Fruit fly (Drosophila melanogaster): ENCODE data around the gene pb.

The pb gene

dm6 chr3R:6696221-6696749 is 45.6 kb downstream of the pb start, which contains the start of gene Ccp84Ac:
Gene Ccp84Ac, minus strand, starts transcription at chr3R:6696271.
- TF ChIP-seq acj6 (GFP tag; optimal IDR thresholded peaks at IDR 0.05) = no peak

- TF ChIP-seq CG8319 (GFP tag; optimal IDR thresholded peaks at IDR 0.05) = no peak
- no peak for TF ChIP-seq spab (GFP tag; optimal IDR thresholded peaks at IDR 0.05)
- TF ChIP-seq Eip78C (GFP tag) = no peak
- no peak for TF ChIP-seq Lpt (GFP tag; optimal IDR thresholded peaks at IDR 0.05)
- no peak for TF ChIP-seq acj6 (GFP tag; optimal IDR thresholded peaks at IDR 0.05)
- TF ChIP-seq CG32006 (GFP tag; optimal IDR thresholded peaks at IDR 0.05) = no peak
- no peak for TF ChIP-seq achi (GFP tag; optimal IDR thresholded peaks at IDR 0.05)
- TF ChIP-seq cyc (GFP tag; optimal IDR thresholded peaks at IDR 0.05) = no peak
- TF ChIP-seq fkh (GFP tag; optimal IDR thresholded peaks at IDR 0.05) = no peak
- no peak for TF ChIP-seq eg (GFP tag; IDR thresholded peaks at IDR 0.05)
- TF ChIP-seq net (GFP tag; optimal IDR thresholded peaks at IDR 0.05) = no peak
- TF ChIP-seq ss (GFP tag; optimal IDR thresholded peaks at IDR 0.05) = no peak
- TF ChIP-seq Met (GFP tag; optimal IDR thresholded peaks at IDR 0.05) = no peak
- TF ChIP-seq Sox14 (GFP tag; optimal IDR thresholded peaks at IDR 0.05) = no peak
- TF ChIP-seq CG4318 (GFP tag; optimal IDR thresholded peaks at IDR 0.05) = no peak
- TF ChIP-seq OdsH (GFP tag; optimal IDR thresholded peaks at IDR 0.05) = no peak
- no peak for TF ChIP-seq Sox15 (GFP tag; optimal IDR thresholded peaks at IDR 0.05)
- no peak for TF ChIP-seq CG10669 (GFP tag; optimal IDR thresholded peaks at IDR 0.05)
Observed at dm6 chr3R:6692432-6692831, 49.4 kb downstream of the pb start, which contains the start of gene Ccp84Ad. Gene Ccp84Ad, plus strand, starts transcription at chr3R:6692732.

dm6 chr3R:6691658-6692057 is 50.2 kb downstream of the pb start, which contains the start of gene Ccp84Ae:
Gene Ccp84Ae, minus strand, starts transcription at chr3R:6691758.
- no peak for TF ChIP-seq fd85E (GFP tag; optimal IDR thresholded peaks at IDR 0.05)
- no peak for TF ChIP-seq dsx (GFP tag; optimal IDR thresholded peaks at IDR 0.05; ENCODE audit: poor library complexity, severe bottlenecking)
- TF ChIP-seq acj6 (GFP tag; optimal IDR thresholded peaks at IDR 0.05) = no peak
- TF ChIP-seq CG31627 (GFP tag; optimal IDR thresholded peaks at IDR 0.05) = no peak

dm6 chr3R:6690139-6690538 is 51.7 kb downstream of the pb start, which contains the start of gene Ccp84Af:
Gene Ccp84Af, minus strand, starts transcription at chr3R:6690239.
- TF ChIP-seq fkh (GFP tag; optimal IDR thresholded peaks at IDR 0.05) (no peak), CG8319 (GFP tag; optimal IDR thresholded peaks at IDR 0.05) (no peak), salr (GFP tag; optimal IDR thresholded peaks at IDR 0.05) (no peak), CG10631 (GFP tag; optimal IDR thresholded peaks at IDR 0.05) (no peak), acj6 (GFP tag; optimal IDR thresholded peaks at IDR 0.05) (no peak), Hr39 (GFP tag; optimal IDR thresholded peaks at IDR 0.05) (no peak), dsx (GFP tag; optimal IDR thresholded peaks at IDR 0.05; ENCODE audit: poor library complexity, severe bottlenecking) (no peak), spab (GFP tag; optimal IDR thresholded peaks at IDR 0.05) (no peak), CG32006 (GFP tag; optimal IDR thresholded peaks at IDR 0.05) (no peak), Sox14 (GFP tag; optimal IDR thresholded peaks at IDR 0.05) (no peak), CG34406 (GFP tag; optimal IDR thresholded peaks at IDR 0.05) (no peak), OdsH (GFP tag; optimal IDR thresholded peaks at IDR 0.05) (no peak), CG8632 (GFP tag; optimal IDR thresholded peaks at IDR 0.05) (no peak), CG7368 (GFP tag; optimal IDR thresholded peaks at IDR 0.05) (no peak), Lpt (GFP tag; optimal IDR thresholded peaks at IDR 0.05) (no peak), ss (GFP tag; optimal IDR thresholded peaks at IDR 0.05) (no peak)

dm6 chr3R:6688160-6688559 is 53.7 kb downstream of the pb start:
- peak; percentile 66 for TF ChIP-seq Eip78C (GFP tag)
- no peak for TF ChIP-seq svp (GFP tag)
- TF ChIP-seq Blimp-1 (GFP tag; optimal IDR thresholded peaks at IDR 0.05) = peak; percentile 4
- no peak for TF ChIP-seq Sox15 (GFP tag; optimal IDR thresholded peaks at IDR 0.05)
- no peak for TF ChIP-seq CG34406 (GFP tag; optimal IDR thresholded peaks at IDR 0.05)
- TF ChIP-seq esn (GFP tag; optimal IDR thresholded peaks at IDR 0.05) = no peak

dm6 chr3R:6687219-6687618 is 54.6 kb downstream of the pb start:
- no peak for TF ChIP-seq CG11762 (GFP tag; optimal IDR thresholded peaks at IDR 0.05; ENCODE audit: insufficient read depth)
- no peak for TF ChIP-seq CG15336 (GFP tag; IDR thresholded peaks at IDR 0.05)
- TF ChIP-seq CG10669 (GFP tag; optimal IDR thresholded peaks at IDR 0.05) = no peak
- no peak for TF ChIP-seq CG8119 (GFP tag; IDR thresholded peaks at IDR 0.05)
